Fruit fly (Drosophila melanogaster) whole organism, prepupa: ENCODE data around the gene nub.

Experiments
- CG11294 ChIP-seq: fragments of 200-800 bp; sonication (Bioruptor generic); IDR thresholded peaks from 2 replicates; pipeline ENCODE4 v1.3.6; 2022; ENCODE audit warnings: missing biosample characterization, missing genetic modification characterization
- CG11762 ChIP-seq: fragments of 200-800 bp; sonication (Bioruptor generic); optimal IDR thresholded peaks from 3 replicates; lab custom pipeline; 2016; ENCODE audit warnings: missing biosample characterization, missing genetic modification characterization; ENCODE audit not compliant: insufficient read depth
- CG15336 ChIP-seq: fragments of 200-800 bp; sonication (Bioruptor generic); IDR thresholded peaks from 2 replicates; pipeline ENCODE4 v1.3.6; 2022; ENCODE audit warnings: missing biosample characterization, missing genetic modification characterization
- CG16779 ChIP-seq: fragments of 200-800 bp; sonication (Bioruptor generic); optimal IDR thresholded peaks from 3 replicates; lab custom pipeline; 2017; ENCODE audit warnings: missing biosample characterization, mild to moderate bottlenecking, missing genetic modification characterization
- CG3032 ChIP-seq: fragments of 200-800 bp; optimal IDR thresholded peaks from 2 replicates; lab custom pipeline; 2019; ENCODE audit warnings: missing biosample characterization, mild to moderate bottlenecking, missing genetic modification characterization, moderate library complexity
- CG31627 ChIP-seq: fragments of 200-800 bp; sonication (Bioruptor generic); optimal IDR thresholded peaks from 3 replicates; lab custom pipeline; 2016; ENCODE audit warnings: missing biosample characterization, missing genetic modification characterization
- CG32006 ChIP-seq: fragments of 200-800 bp; sonication (Bioruptor generic); optimal IDR thresholded peaks from 3 replicates; lab custom pipeline; 2017; ENCODE audit warnings: missing biosample characterization, mild to moderate bottlenecking, missing genetic modification characterization
- CG34406 ChIP-seq: fragments of 200-800 bp; sonication (Bioruptor generic); optimal IDR thresholded peaks from 3 replicates; lab custom pipeline; 2016; ENCODE audit warnings: missing biosample characterization, missing genetic modification characterization
- CG3919 ChIP-seq: fragments of 200-800 bp; sonication (Bioruptor generic); optimal IDR thresholded peaks from 3 replicates; lab custom pipeline; 2016; ENCODE audit warnings: missing biosample characterization, missing genetic modification characterization
- CG4318 ChIP-seq: fragments of 200-800 bp; sonication (Bioruptor generic); optimal IDR thresholded peaks from 3 replicates; lab custom pipeline; 2017; ENCODE audit warnings: missing biosample characterization, mild to moderate bottlenecking, missing genetic modification characterization
- CG6792 ChIP-seq: fragments of 200-800 bp; sonication (Bioruptor generic); optimal IDR thresholded peaks from 3 replicates; lab custom pipeline; 2016; ENCODE audit warnings: missing biosample characterization, missing genetic modification characterization
- CG6808 ChIP-seq: fragments of 200-800 bp; sonication (Bioruptor generic); optimal IDR thresholded peaks from 3 replicates; lab custom pipeline; 2017; ENCODE audit warnings: missing biosample characterization, missing genetic modification characterization, mild to moderate bottlenecking, moderate library complexity, missing genetic modification reagents
- CG6854 ChIP-seq: fragments of 200-800 bp; sonication (Bioruptor generic); optimal IDR thresholded peaks from 2 replicates; lab custom pipeline; 2017; ENCODE audit warnings: missing biosample characterization, mild to moderate bottlenecking, missing genetic modification characterization
- CG7368 ChIP-seq: fragments of 200-800 bp; sonication (Bioruptor generic); optimal IDR thresholded peaks from 3 replicates; lab custom pipeline; 2016; ENCODE audit warnings: missing biosample characterization, missing genetic modification characterization
- CG8632 ChIP-seq: fragments of 200-800 bp; sonication (Bioruptor generic); optimal IDR thresholded peaks from 3 replicates; lab custom pipeline; 2016; ENCODE audit warnings: missing biosample characterization, missing genetic modification characterization
- Eip93F ChIP-seq: fragments of 200-800 bp; sonication (Bioruptor generic); optimal IDR thresholded peaks from 2 replicates; lab custom pipeline; 2016; ENCODE audit warnings: missing biosample characterization, mild to moderate bottlenecking, missing genetic modification characterization
- Ets96B ChIP-seq: fragments of 200-800 bp; optimal IDR thresholded peaks from 2 replicates; lab custom pipeline; 2019; ENCODE audit warnings: missing biosample characterization, mild to moderate bottlenecking, missing genetic modification characterization, moderate library complexity
- Hr38 ChIP-seq: sonication (Bioruptor generic); optimal IDR thresholded peaks from 2 replicates; lab custom pipeline; 2016; ENCODE audit warnings: missing biosample characterization, missing genetic modification characterization
- Hr39 ChIP-seq: fragments of 200-800 bp; sonication (Bioruptor generic); optimal IDR thresholded peaks from 2 replicates; lab custom pipeline; 2016; ENCODE audit warnings: missing biosample characterization, missing genetic modification characterization
- Hr4 ChIP-seq: fragments of 200-800 bp; sonication (Bioruptor generic); optimal IDR thresholded peaks from 3 replicates; lab custom pipeline; 2016; ENCODE audit warnings: missing biosample characterization, missing genetic modification characterization
- Lpt ChIP-seq: fragments of 200-800 bp; sonication (Bioruptor generic); optimal IDR thresholded peaks from 3 replicates; lab custom pipeline; 2016; ENCODE audit warnings: missing biosample characterization, missing genetic modification characterization
- OdsH ChIP-seq: fragments of 200-800 bp; sonication (Bioruptor generic); optimal IDR thresholded peaks from 3 replicates; lab custom pipeline; 2016; ENCODE audit warnings: missing biosample characterization, missing genetic modification characterization
- Smox ChIP-seq: fragments of 200-800 bp; sonication (Bioruptor generic); optimal IDR thresholded peaks from 3 replicates; lab custom pipeline; 2016; ENCODE audit warnings: missing biosample characterization, missing genetic modification characterization
- Sox102F ChIP-seq: fragments of 200-800 bp; sonication (Bioruptor generic); optimal IDR thresholded peaks from 2 replicates; lab custom pipeline; 2016; ENCODE audit warnings: missing biosample characterization, mild to moderate bottlenecking, missing genetic modification characterization
- Sox15 ChIP-seq: fragments of 200-800 bp; sonication (Bioruptor generic); optimal IDR thresholded peaks from 3 replicates; lab custom pipeline; 2016; ENCODE audit warnings: missing biosample characterization, missing genetic modification characterization
- achi ChIP-seq: fragments of 200-800 bp; sonication (Bioruptor generic); optimal IDR thresholded peaks from 3 replicates; lab custom pipeline; 2016; ENCODE audit warnings: missing biosample characterization, missing genetic modification characterization
- acj6 ChIP-seq: fragments of 200-800 bp; sonication (Bioruptor generic); optimal IDR thresholded peaks from 3 replicates; lab custom pipeline; 2016; ENCODE audit warnings: missing biosample characterization, missing genetic modification characterization
- esn ChIP-seq: fragments of 200-800 bp; sonication (Bioruptor generic); optimal IDR thresholded peaks from 2 replicates; lab custom pipeline; 2016; ENCODE audit warnings: missing biosample characterization, mild to moderate bottlenecking, missing genetic modification characterization, moderate library complexity
- fd85E ChIP-seq: fragments of 200-800 bp; sonication (Bioruptor generic); optimal IDR thresholded peaks from 3 replicates; lab custom pipeline; 2016; ENCODE audit warnings: missing biosample characterization, missing genetic modification characterization
- fkh ChIP-seq: fragments of 200-800 bp; sonication (Bioruptor generic); optimal IDR thresholded peaks from 3 replicates; lab custom pipeline; 2017; ENCODE audit warnings: missing biosample characterization, mild to moderate bottlenecking, missing genetic modification characterization, moderate library complexity
- lz ChIP-seq: fragments of 200-800 bp; sonication (Bioruptor generic); optimal IDR thresholded peaks from 3 replicates; lab custom pipeline; 2016; ENCODE audit warnings: missing biosample characterization, missing genetic modification characterization
- net ChIP-seq: fragments of 200-800 bp; sonication (Bioruptor generic); optimal IDR thresholded peaks from 3 replicates; lab custom pipeline; 2016; ENCODE audit warnings: missing biosample characterization, missing genetic modification characterization
- pdm3 ChIP-seq: fragments of 200-800 bp; sonication (Bioruptor generic); optimal IDR thresholded peaks from 3 replicates; lab custom pipeline; 2016; ENCODE audit warnings: missing biosample characterization, missing genetic modification characterization
- spab ChIP-seq: fragments of 200-800 bp; sonication (Bioruptor generic); optimal IDR thresholded peaks from 2 replicates; lab custom pipeline; 2017; ENCODE audit warnings: missing biosample characterization, mild to moderate bottlenecking, missing genetic modification characterization, missing genetic modification reagents
- vri ChIP-seq: fragments of 200-800 bp; sonication (Bioruptor generic); optimal IDR thresholded peaks from 3 replicates; lab custom pipeline; 2016; ENCODE audit warnings: missing biosample characterization, mild to moderate bottlenecking, missing genetic modification characterization

Gene nub

DNA sequence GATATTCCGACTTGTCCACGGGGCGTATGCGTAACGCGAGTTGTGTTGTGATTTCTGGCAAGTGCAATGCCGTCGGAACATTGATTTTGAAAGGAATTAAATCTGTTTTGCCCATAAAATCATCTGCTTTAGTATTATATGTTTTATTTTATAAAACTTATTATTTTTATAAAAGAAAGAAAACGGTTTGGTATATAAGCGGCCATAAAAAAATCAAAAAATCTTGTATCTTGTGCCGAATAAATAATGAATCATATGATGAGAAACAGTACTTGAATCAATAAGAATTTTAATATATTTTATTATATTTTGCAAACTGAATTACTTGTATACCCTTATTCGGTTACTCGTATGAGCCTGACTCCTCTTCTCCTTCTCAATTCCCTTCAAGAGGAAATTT, 69.4 kb downstream of the nub start, which contains the start of gene pdm2:
TSS of gene pdm2 (plus strand) at position 301 of the 400 bp plus-strand sequence.
- TF ChIP-seq CG34406 (GFP tag; lab: Kevin White, UChicago) = no peak
- TF ChIP-seq Ets96B (tag; lab: Kevin White, UChicago) = no peak
- no peak for TF ChIP-seq Hr38

DNA sequence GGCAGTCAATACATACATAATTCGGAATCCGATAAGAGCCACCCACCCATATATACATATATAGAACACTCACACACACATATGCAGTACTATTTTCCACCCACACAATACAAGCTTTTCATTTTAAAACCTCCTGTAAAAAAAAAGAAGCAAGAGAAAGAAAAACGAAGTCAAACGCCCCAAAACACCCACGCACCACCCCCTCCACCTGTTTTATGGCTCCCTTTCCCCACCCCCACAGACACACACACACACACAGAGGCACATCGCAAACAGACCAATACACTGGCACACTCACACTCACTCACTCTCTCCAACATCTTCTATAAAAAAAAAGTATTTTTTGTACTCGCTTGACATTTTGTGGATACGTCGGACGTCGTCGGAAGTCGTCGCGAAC, 69.9 kb downstream of the nub start:
- TF ChIP-seq achi (GFP tag; lab: Kevin White, UChicago) (no peak), CG3032 (tag; lab: Kevin White, UChicago) (no peak), Lpt (GFP tag; lab: Kevin White, UChicago) (no peak), CG31627 (no peak), CG3919 (GFP tag; lab: Kevin White, UChicago) (no peak), Smox (no peak), fd85E (GFP tag; lab: Kevin White, UChicago) (no peak), spab (GFP tag; lab: Kevin White, UChicago) (no peak), net (no peak)

DNA sequence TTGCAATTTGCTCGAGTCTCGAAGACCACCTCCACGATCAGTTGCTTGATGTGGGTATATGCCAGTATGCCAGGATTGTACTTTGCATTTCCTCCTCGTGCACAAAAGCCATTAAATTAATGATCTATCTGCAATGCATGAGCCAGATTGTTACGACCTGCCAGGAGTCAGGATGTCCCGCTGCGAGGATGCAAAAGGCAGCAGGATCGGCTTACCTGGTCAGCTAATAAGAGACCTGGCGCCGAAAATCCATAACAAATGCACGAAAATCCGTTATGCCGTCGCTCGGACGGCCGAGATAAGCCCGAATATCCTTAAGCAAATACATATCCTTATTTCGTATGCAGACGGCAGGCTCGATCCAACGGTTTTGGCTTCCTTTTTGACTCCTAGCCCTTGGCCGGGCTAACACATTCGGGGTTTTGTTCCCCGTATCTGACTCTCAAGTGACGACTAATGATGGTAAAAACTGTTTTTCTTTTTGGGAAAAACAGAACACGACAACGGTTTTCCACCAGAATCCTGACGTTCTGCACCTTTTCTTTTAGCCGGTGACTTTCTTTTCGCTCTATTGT, 78.7 kb downstream of the nub start:
- TF ChIP-seq esn = no peak
- TF ChIP-seq CG6792 (GFP tag; lab: Kevin White, UChicago) = no peak
- TF ChIP-seq Hr38 = no peak
- TF ChIP-seq CG16779 = no peak
- TF ChIP-seq CG11762 (GFP tag; lab: Kevin White, UChicago) = no peak
- TF ChIP-seq acj6 = no peak

DNA sequence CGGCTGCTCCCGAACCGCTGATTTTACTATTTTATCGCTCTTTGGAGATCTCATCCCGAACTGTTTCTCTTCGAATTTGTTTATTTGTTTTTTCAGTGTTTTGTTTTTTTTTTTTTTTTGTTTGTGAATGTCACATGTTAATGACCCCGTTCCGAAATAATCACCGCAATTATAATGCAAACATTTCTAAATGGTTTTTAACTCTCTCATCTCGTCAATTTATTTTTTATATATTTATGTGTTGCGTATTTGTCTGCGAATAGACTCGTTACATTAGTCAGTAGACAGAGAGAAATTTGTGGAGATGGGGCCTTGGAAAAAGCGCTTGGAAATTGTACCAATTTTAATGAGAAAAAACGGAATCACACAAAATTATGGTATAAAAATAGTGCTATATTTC, 82.2 kb downstream of the nub start, which contains the start of gene Nepl7:
TSS of gene Nepl7 (minus strand) at position 101 of the 400 bp plus-strand sequence.
- TF ChIP-seq Sox102F (no peak), CG8632 (GFP tag; lab: Kevin White, UChicago) (no peak), CG3032 (tag; lab: Kevin White, UChicago) (no peak), Hr4 (GFP tag; lab: Kevin White, UChicago) (no peak), vri (GFP tag; lab: Kevin White, UChicago) (no peak), CG6854 (GFP tag; lab: Kevin White, UChicago) (no peak), Sox15 (GFP tag; lab: Kevin White, UChicago) (no peak), OdsH (GFP tag; lab: Kevin White, UChicago) (no peak), CG6808 (GFP tag; lab: Kevin White, UChicago) (no peak), CG11294 (GFP tag; lab: Robert Waterston, UW) (no peak), CG4318 (GFP tag; lab: Kevin White, UChicago) (no peak), fkh (GFP tag; lab: Kevin White, UChicago) (no peak), CG34406 (GFP tag; lab: Kevin White, UChicago) (no peak), acj6 (no peak), CG7368 (GFP tag; lab: Kevin White, UChicago) (no peak), lz (GFP tag; lab: Kevin White, UChicago) (no peak)

DNA sequence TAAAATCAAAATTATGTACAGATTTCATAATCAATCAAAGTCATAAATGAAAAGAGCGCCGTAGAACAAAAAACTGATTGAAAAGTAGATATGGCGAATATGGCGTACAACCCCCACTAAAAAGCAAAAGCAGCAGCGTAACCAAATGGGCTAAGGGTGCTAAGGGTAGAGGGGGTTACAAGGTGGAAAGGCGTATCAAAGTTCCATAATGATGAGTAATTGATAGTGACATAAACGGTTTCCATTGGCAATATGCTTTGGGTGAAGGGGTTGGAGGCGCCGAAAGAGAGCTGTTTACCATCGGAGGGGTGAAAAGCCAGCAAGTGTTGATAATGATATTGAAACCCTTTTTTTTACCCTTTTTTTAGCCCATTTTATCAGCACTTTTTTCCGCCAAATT, 84.9 kb downstream of the nub start:
- no peak for TF ChIP-seq CG15336 (GFP tag; lab: Robert Waterston, UW)
- no peak for TF ChIP-seq net
- no peak for TF ChIP-seq Eip93F (GFP tag; lab: Kevin White, UChicago)
- no peak for TF ChIP-seq Hr39 (GFP tag; lab: Kevin White, UChicago)
- TF ChIP-seq pdm3 (GFP tag; lab: Kevin White, UChicago) = no peak
- no peak for TF ChIP-seq CG32006 (GFP tag; lab: Kevin White, UChicago)
- TF ChIP-seq Sox15 (GFP tag; lab: Kevin White, UChicago) = no peak
